Worm (Caenorhabditis elegans) whole organism, young adult: ENCODE results near the gene C04E6.8.

ENCODE experiments used
- B0336.3 ChIP-seq: fragments of 200-800 bp; sonication (Bioruptor generic); IDR thresholded peaks from 2 replicates; pipeline ENCODE4 v1.3.6; 2022; ENCODE audit warnings: missing genetic modification characterization, missing compliant biosample characterization
- C06A6.2 ChIP-seq: fragments of 200-800 bp; sonication (Bioruptor generic); conservative IDR thresholded peaks from 2 replicates; pipeline ENCODE4 v1.3.6; 2022; ENCODE audit warnings: missing genetic modification characterization, missing compliant biosample characterization
- D2030.7 ChIP-seq: fragments of 200-800 bp; sonication (Bioruptor generic); IDR thresholded peaks from 2 replicates; pipeline ENCODE4 v1.3.6; 2022; ENCODE audit warnings: missing genetic modification reagents, missing genetic modification characterization, missing compliant biosample characterization
- F57A8.1 ChIP-seq: fragments of 200-800 bp; sonication (Bioruptor generic); optimal IDR thresholded peaks from 2 replicates; lab custom pipeline; 2018; ENCODE audit warnings: mild to moderate bottlenecking, missing genetic modification characterization, moderate library complexity, missing compliant biosample characterization
- K11D2.4 ChIP-seq: fragments of 200-800 bp; sonication (Bioruptor generic); IDR thresholded peaks from 2 replicates; pipeline ENCODE4 v1.3.6; 2022; ENCODE audit warnings: missing genetic modification reagents, missing genetic modification characterization, missing compliant biosample characterization
- K12H6.12 ChIP-seq: fragments of 200-800 bp; sonication (Bioruptor generic); optimal IDR thresholded peaks from 2 replicates; lab custom pipeline; 2018; ENCODE audit warnings: mild to moderate bottlenecking, missing genetic modification characterization, missing compliant biosample characterization
- Y95B8A.8 ChIP-seq: fragments of 200-800 bp; sonication (Bioruptor generic); IDR thresholded peaks from 2 replicates; pipeline ENCODE4 v1.3.6; 2022; ENCODE audit warnings: missing genetic modification reagents, missing genetic modification characterization, missing compliant biosample characterization
- aptf-3 ChIP-seq: fragments of 200-800 bp; sonication (Bioruptor generic); IDR thresholded peaks from 2 replicates; pipeline ENCODE4 v1.3.6; 2022; ENCODE audit warnings: missing genetic modification characterization, missing compliant biosample characterization
- attf-5 ChIP-seq: fragments of 200-800 bp; sonication (Bioruptor generic); optimal IDR thresholded peaks from 2 replicates; lab custom pipeline; 2018; ENCODE audit warnings: mild to moderate bottlenecking, missing genetic modification characterization, missing compliant biosample characterization
- ceh-27 ChIP-seq: fragments of 200-800 bp; sonication (Bioruptor generic); optimal IDR thresholded peaks from 2 replicates; lab custom pipeline; 2018; ENCODE audit warnings: mild to moderate bottlenecking, missing genetic modification characterization, moderate library complexity, missing compliant biosample characterization
- ceh-91 ChIP-seq: fragments of 200-800 bp; sonication (Bioruptor generic); IDR thresholded peaks from 2 replicates; pipeline ENCODE4 v1.3.6; 2022; ENCODE audit warnings: missing genetic modification reagents, missing genetic modification characterization, missing compliant biosample characterization
- dox-1 ChIP-seq: fragments of 200-800 bp; sonication (Bioruptor generic); IDR thresholded peaks from 2 replicates; pipeline ENCODE4 v1.3.6; 2022; ENCODE audit warnings: missing genetic modification reagents, missing genetic modification characterization, missing compliant biosample characterization
- ekl-4 ChIP-seq: fragments of 200-800 bp; sonication (Bioruptor generic); IDR thresholded peaks from 2 replicates; pipeline ENCODE4 v1.3.6; 2022; ENCODE audit warnings: missing genetic modification reagents, missing genetic modification characterization, missing compliant biosample characterization
- ets-4 ChIP-seq: fragments of 200-800 bp; sonication (Bioruptor generic); optimal IDR thresholded peaks from 2 replicates; lab custom pipeline; 2018; ENCODE audit warnings: mild to moderate bottlenecking, missing genetic modification characterization, missing compliant biosample characterization
- fkh-3 ChIP-seq: sonication (generic microtip); optimal IDR thresholded peaks from 2 replicates; lab custom pipeline; 2016; ENCODE audit warnings: mild to moderate bottlenecking, missing genetic modification characterization, missing compliant biosample characterization
- hlh-26 ChIP-seq: fragments of 200-800 bp; sonication (Bioruptor generic); conservative IDR thresholded peaks from 2 replicates; pipeline ENCODE4 v1.3.6; 2022; ENCODE audit warnings: missing genetic modification reagents, missing genetic modification characterization, missing compliant biosample characterization
- hmg-20 ChIP-seq: fragments of 200-800 bp; sonication (Bioruptor generic); IDR thresholded peaks from 2 replicates; pipeline ENCODE4 v1.3.6; 2022; ENCODE audit warnings: missing genetic modification reagents, missing genetic modification characterization, missing compliant biosample characterization
- hsf-1 ChIP-seq: fragments of 200-800 bp; sonication (Bioruptor generic); IDR thresholded peaks from 2 replicates; pipeline ENCODE4 v1.3.6; 2022; ENCODE audit warnings: missing genetic modification reagents, missing genetic modification characterization, missing compliant biosample characterization
- lin-26 ChIP-seq: fragments of 200-800 bp; sonication (Bioruptor generic); IDR thresholded peaks from 2 replicates; pipeline ENCODE4 v1.3.6; 2022; ENCODE audit warnings: missing genetic modification reagents, missing genetic modification characterization, missing compliant biosample characterization
- lin-54 ChIP-seq: fragments of 200-800 bp; sonication (Bioruptor generic); optimal IDR thresholded peaks from 2 replicates; lab custom pipeline; 2018; ENCODE audit warnings: mild to moderate bottlenecking, missing genetic modification characterization, missing compliant biosample characterization
- mxl-1 ChIP-seq: sonication (generic microtip); optimal IDR thresholded peaks from 2 replicates; lab custom pipeline; 2016; ENCODE audit warnings: missing genetic modification characterization, missing compliant biosample characterization
- nhr-120 ChIP-seq: fragments of 200-800 bp; sonication (Bioruptor generic); IDR thresholded peaks from 2 replicates; pipeline ENCODE4 v1.3.6; 2022; ENCODE audit warnings: missing genetic modification characterization, missing compliant biosample characterization
- nhr-179 ChIP-seq: sonication (generic microtip); optimal IDR thresholded peaks from 2 replicates; lab custom pipeline; 2016; ENCODE audit warnings: mild to moderate bottlenecking, missing genetic modification characterization, missing compliant biosample characterization
- pha-4 ChIP-seq: fragments of 150-350 bp; sonication (generic microtip); optimal IDR thresholded peaks from 2 replicates; lab custom pipeline; 2014; ENCODE audit warnings: missing biosample characterization, missing genetic modification reagents, missing genetic modification characterization
- repo-1 ChIP-seq: sonication (generic microtip); optimal IDR thresholded peaks from 2 replicates; lab custom pipeline; 2017; ENCODE audit warnings: mild to moderate bottlenecking, missing genetic modification characterization, missing compliant biosample characterization
- rpc-1 ChIP-seq, 2 experiments: fragments of 150-350 bp in 1 of 2; sonication (generic microtip) in 1 of 2; optimal IDR thresholded peaks; 2 replicates each; lab custom pipeline; 2014 to 2018; ENCODE audit warnings: missing biosample characterization in 1 of 2, missing genetic modification characterization in 1 of 2, missing genetic modification reagents in 1 of 2, missing genotype in 1 of 2
- sdz-38 ChIP-seq: sonication (generic microtip); optimal IDR thresholded peaks from 2 replicates; lab custom pipeline; 2016; ENCODE audit warnings: missing genotype, missing genetic modification characterization, missing compliant biosample characterization
- snpc-1.1 ChIP-seq: sonication (generic microtip); optimal IDR thresholded peaks from 2 replicates; lab custom pipeline; 2017; ENCODE audit warnings: missing genetic modification characterization, mild to moderate bottlenecking, missing compliant biosample characterization, antibody characterized with exemption, moderate library complexity, missing genotype, missing genetic modification reagents; ENCODE audit not compliant: insufficient read depth
- sptf-2 ChIP-seq: fragments of 200-800 bp; sonication (Bioruptor generic); optimal IDR thresholded peaks from 2 replicates; lab custom pipeline; 2018; ENCODE audit warnings: mild to moderate bottlenecking, missing genetic modification characterization, missing compliant biosample characterization
- tbp1 ChIP-seq: fragments of 200-800 bp; sonication (Bioruptor generic); optimal IDR thresholded peaks from 2 replicates; lab custom pipeline; 2018; ENCODE audit warnings: mild to moderate bottlenecking, missing genetic modification characterization, missing compliant biosample characterization
- tbx-9 ChIP-seq: sonication (generic microtip); optimal IDR thresholded peaks from 2 replicates; lab custom pipeline; 2016; ENCODE audit warnings: borderline replicate concordance, missing genetic modification characterization, inconsistent platforms, missing compliant biosample characterization
- unc-130 ChIP-seq: sonication (generic microtip); optimal IDR thresholded peaks from 2 replicates; lab custom pipeline; 2016; ENCODE audit warnings: missing genetic modification reagents, missing genetic modification characterization, missing compliant biosample characterization
- unc-62 ChIP-seq: fragments of 150-350 bp; optimal IDR thresholded peaks from 2 replicates; lab custom pipeline; 2014; ENCODE audit warnings: missing biosample characterization, missing genetic modification reagents, missing genetic modification characterization
- zim-3 ChIP-seq: sonication (generic microtip); optimal IDR thresholded peaks from 2 replicates; lab custom pipeline; 2017; ENCODE audit warnings: mild to moderate bottlenecking, missing genetic modification characterization, moderate library complexity, missing compliant biosample characterization
- ztf-22 ChIP-seq: fragments of 200-800 bp; sonication (Bioruptor generic); optimal IDR thresholded peaks from 2 replicates; lab custom pipeline; 2018; ENCODE audit warnings: mild to moderate bottlenecking, missing genetic modification characterization, moderate library complexity, missing compliant biosample characterization
- ztf-25 ChIP-seq: fragments of 200-800 bp; sonication (Bioruptor generic); IDR thresholded peaks from 2 replicates; pipeline ENCODE4 v1.3.6; 2022; ENCODE audit warnings: missing genetic modification reagents, missing genetic modification characterization, missing compliant biosample characterization
- ztf-28 ChIP-seq: fragments of 200-800 bp; sonication (Bioruptor generic); IDR thresholded peaks from 2 replicates; pipeline ENCODE4 v1.3.6; 2022; ENCODE audit warnings: missing genetic modification reagents, missing genetic modification characterization, missing compliant biosample characterization

C04E6.8 gene

DNA sequence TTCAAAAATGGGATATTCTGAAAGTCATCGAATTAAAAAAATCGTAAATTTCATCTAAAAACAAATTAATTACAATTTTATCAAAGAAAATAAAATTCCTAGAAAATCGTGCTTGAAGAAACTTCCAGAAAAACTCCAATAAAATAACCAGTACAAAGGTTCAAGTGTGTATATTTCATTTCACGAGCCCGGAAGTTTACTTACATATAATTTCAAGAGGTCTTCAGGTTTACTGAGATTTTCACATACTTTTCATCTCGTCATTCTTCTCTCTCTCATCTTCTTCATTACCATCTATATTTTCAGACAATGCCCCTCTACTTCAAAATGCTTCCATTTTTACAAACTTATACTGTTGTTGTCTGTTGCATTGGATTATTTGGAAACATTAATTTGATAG is 38.6 kb upstream of the C04E6.8 start, which contains the start of gene srsx-18:
TSS of gene srsx-18 (plus strand) at position 301 of the 400 bp plus-strand sequence.
- TF ChIP-seq sptf-2 (GFP tag; lab: Kevin White, UChicago): no peak
- no peak for TF ChIP-seq K11D2.4 (GFP tag; lab: Robert Waterston, UW)
- TF ChIP-seq rpc-1 (optimal IDR thresholded peaks at IDR 0.05; lab: Kevin White, UChicago): no peak
- no peak for TF ChIP-seq rpc-1 (tag; optimal IDR thresholded peaks at IDR 0.05; lab: Kevin White, UChicago)
- no peak for TF ChIP-seq dox-1 (GFP tag; lab: Robert Waterston, UW)
- TF ChIP-seq lin-26 (GFP tag; lab: Robert Waterston, UW): no peak
- no peak for TF ChIP-seq ztf-25 (GFP tag; lab: Robert Waterston, UW)
- TF ChIP-seq tbp1: no peak
- no peak for TF ChIP-seq lin-54 (GFP tag; lab: Kevin White, UChicago)
- TF ChIP-seq attf-5 (GFP tag; lab: Kevin White, UChicago): no peak
- TF ChIP-seq ceh-91 (GFP tag; lab: Robert Waterston, UW): no peak
- no peak for TF ChIP-seq mxl-1 (tag; lab: Kevin White, UChicago)
- TF ChIP-seq, all 124 proteins: peak for 0

DNA sequence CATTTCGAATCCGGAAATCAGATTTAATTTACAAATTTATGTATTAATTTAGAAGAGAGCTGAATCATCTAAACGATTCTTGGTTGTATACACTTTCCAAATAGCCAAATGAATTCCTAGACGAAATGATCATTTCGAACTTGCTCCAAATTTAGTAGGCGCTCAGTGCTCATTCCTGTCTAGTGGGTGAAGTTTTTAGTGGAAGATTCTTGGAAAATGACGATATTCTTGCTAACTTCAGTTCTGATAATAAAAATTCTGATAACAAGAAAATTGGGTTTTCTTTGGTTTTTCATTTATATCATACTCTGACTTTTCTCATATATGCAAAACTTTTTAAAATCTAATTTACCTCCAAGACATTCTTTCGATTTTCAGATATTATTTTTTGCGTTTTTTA is 38.1 kb upstream of the C04E6.8 start:
- TF ChIP-seq sptf-2 (GFP tag; lab: Kevin White, UChicago) (no peak), ekl-4 (no peak), tbx-9 (tag; lab: Kevin White, UChicago) (no peak), repo-1 (no peak), zim-3 (tag; lab: Kevin White, UChicago) (no peak), sdz-38 (no peak), F57A8.1 (GFP tag; lab: Kevin White, UChicago) (no peak), C06A6.2 (GFP tag; lab: Robert Waterston, UW) (no peak), lin-26 (GFP tag; lab: Robert Waterston, UW) (no peak), Y95B8A.8 (GFP tag; lab: Robert Waterston, UW) (no peak), ztf-28 (GFP tag; lab: Robert Waterston, UW) (no peak), ets-4 (no peak), nhr-120 (no peak), unc-62 (GFP tag; lab: Kevin White, UChicago) (no peak), aptf-3 (no peak), D2030.7 (GFP tag; lab: Robert Waterston, UW) (no peak), hlh-26 (GFP tag; lab: Robert Waterston, UW) (no peak), B0336.3 (GFP tag; lab: Robert Waterston, UW) (no peak), hmg-20 (GFP tag; lab: Robert Waterston, UW) (no peak)

- TF ChIP-seq hsf-1 (GFP tag; lab: Robert Waterston, UW) (no peak), nhr-179 (tag; lab: Kevin White, UChicago) (no peak), C06A6.2 (GFP tag; lab: Robert Waterston, UW) (no peak), nhr-120 (no peak), K12H6.12 (tag; lab: Kevin White, UChicago) (no peak), snpc-1.1 (tag; lab: Kevin White, UChicago) (no peak), ceh-27 (no peak), ztf-22 (GFP tag; lab: Kevin White, UChicago) (no peak), pha-4 (tag; lab: Kevin White, UChicago) (no peak), fkh-3 (tag; lab: Kevin White, UChicago) (no peak), unc-130 (GFP tag; lab: Kevin White, UChicago) (no peak)
Observed at ce11 chrV:5919887-5920286, 36.3 kb upstream of the C04E6.8 start, which contains the start of gene C04E6.12. TSS of gene C04E6.12 (minus strand) at chrV:5919987.
